Fruit fly (Drosophila melanogaster): ENCODE data around the gene CG11095.

The CG11095 gene

dm6 chrX:13840075-13840474 lies 28.6 kb downstream of the CG11095 start:
- no peak for TF ChIP-seq CG8301 (tag; optimal IDR thresholded peaks at IDR 0.05)
- TF ChIP-seq CG17806 (tag; optimal IDR thresholded peaks at IDR 0.05) = no peak
- TF ChIP-seq CG10348 (GFP tag; IDR thresholded peaks at IDR 0.05) = no peak
- no peak for TF ChIP-seq CG12605 (GFP tag; IDR thresholded peaks at IDR 0.05)
- TF ChIP-seq gl (tag; optimal IDR thresholded peaks at IDR 0.05) = no peak
- TF ChIP-seq Pif1B (GFP tag; optimal IDR thresholded peaks at IDR 0.05) = no peak
- no peak for TF ChIP-seq D1 (tag; optimal IDR thresholded peaks at IDR 0.05)
- peak; percentile 48; the same call in 1 of the 2 replicates for TF ChIP-seq Ets98B (GFP tag; IDR thresholded peaks at IDR 0.05)
- 0 out of 3 replicates have a peak, but pooled peaks have one; percentile 39 for TF ChIP-seq CG4496 (GFP tag; IDR thresholded peaks at IDR 0.05)
- peak; percentile 44; the same call in 1 of the 2 replicates for TF ChIP-seq CG32121 (GFP tag; IDR thresholded peaks at IDR 0.05)
- TF ChIP-seq EcR (GFP tag; optimal IDR thresholded peaks at IDR 0.05) = no peak
- TF ChIP-seq fd96Ca (GFP tag; IDR thresholded peaks at IDR 0.05) = no peak
- TF ChIP-seq CG14655 (GFP tag; optimal IDR thresholded peaks at IDR 0.05) = no peak
- no peak for TF ChIP-seq CG13204 (GFP tag; optimal IDR thresholded peaks at IDR 0.05)

- no peak for TF ChIP-seq fd96Ca (GFP tag; IDR thresholded peaks at IDR 0.05)
- TF ChIP-seq CG4496 (GFP tag; IDR thresholded peaks at IDR 0.05) = 0 out of 3 replicates have a peak, but pooled peaks have one; percentile 23
- TF ChIP-seq CG15710 (tag; optimal IDR thresholded peaks at IDR 0.05) = no peak
- TF ChIP-seq CG10348 (GFP tag; IDR thresholded peaks at IDR 0.05) = no peak
- TF ChIP-seq Pif1A (GFP tag; optimal IDR thresholded peaks at IDR 0.05) = no peak
- TF ChIP-seq CG13204 (GFP tag; optimal IDR thresholded peaks at IDR 0.05) = no peak
- TF ChIP-seq CG32121 (GFP tag; IDR thresholded peaks at IDR 0.05) = 0 out of 2 replicates have a peak, but pooled peaks have one; percentile 11
- no peak for TF ChIP-seq CG14655 (GFP tag; optimal IDR thresholded peaks at IDR 0.05)
- no peak for TF ChIP-seq CG9948 (tag; optimal IDR thresholded peaks at IDR 0.05)
Measured at dm6 chrX:13843487-13843886, 32.0 kb downstream of the CG11095 start.

dm6 chrX:13844317-13844886 lies 32.9 kb downstream of the CG11095 start:
- TF ChIP-seq CG4496 (GFP tag; IDR thresholded peaks at IDR 0.05) = peak; percentile 50; the same call in 1 of the 3 replicates
- no peak for TF ChIP-seq rn (GFP tag; IDR thresholded peaks at IDR 0.05)
- TF ChIP-seq CG8159 (tag; optimal IDR thresholded peaks at IDR 0.05) = peak; percentile 9
- no peak for TF ChIP-seq CG34367 (tag; optimal IDR thresholded peaks at IDR 0.05)
- no peak for TF ChIP-seq CG13204 (GFP tag; optimal IDR thresholded peaks at IDR 0.05)
- 0 out of 2 replicates have a peak, but pooled peaks have one; percentile 20 for TF ChIP-seq Ets98B (GFP tag; IDR thresholded peaks at IDR 0.05)
- TF ChIP-seq CG12605 (GFP tag; IDR thresholded peaks at IDR 0.05) = no peak
- peak; percentile 21; the same call in 1 of the 2 replicates for TF ChIP-seq CG32121 (GFP tag; IDR thresholded peaks at IDR 0.05)
- peak; percentile 1 for TF ChIP-seq CG15710 (tag; optimal IDR thresholded peaks at IDR 0.05)
- no peak for TF ChIP-seq CG8301 (tag; optimal IDR thresholded peaks at IDR 0.05)
- TF ChIP-seq Snoo (tag; optimal IDR thresholded peaks at IDR 0.05) = no peak
- no peak for TF ChIP-seq CG17806 (tag; optimal IDR thresholded peaks at IDR 0.05)
- TF ChIP-seq CG10348 (GFP tag; IDR thresholded peaks at IDR 0.05) = no peak
- no peak for TF ChIP-seq Pif1A (GFP tag; optimal IDR thresholded peaks at IDR 0.05)
- no peak for TF ChIP-seq gl (tag; optimal IDR thresholded peaks at IDR 0.05)
- TF ChIP-seq CG9948 (tag; optimal IDR thresholded peaks at IDR 0.05) = no peak
- no peak for TF ChIP-seq fd96Ca (GFP tag; IDR thresholded peaks at IDR 0.05)
- TF ChIP-seq CG14655 (GFP tag; optimal IDR thresholded peaks at IDR 0.05) = no peak
- no peak for TF ChIP-seq D1 (tag; optimal IDR thresholded peaks at IDR 0.05)
- TF ChIP-seq Pif1B (GFP tag; optimal IDR thresholded peaks at IDR 0.05) = no peak
- TF ChIP-seq EcR (GFP tag; optimal IDR thresholded peaks at IDR 0.05) = peak; percentile 74

dm6 chrX:13845728-13846127 lies 34.2 kb downstream of the CG11095 start, which contains the start of gene AMPdeam:
Gene AMPdeam, minus strand, starts transcription at chrX:13845866.
- TF ChIP-seq CG34367 (tag; optimal IDR thresholded peaks at IDR 0.05) (no peak), D1 (tag; optimal IDR thresholded peaks at IDR 0.05) (no peak), CG8159 (tag; optimal IDR thresholded peaks at IDR 0.05) (peak; percentile 10), CG4496 (GFP tag; IDR thresholded peaks at IDR 0.05) (peak; percentile 49; the same call in 2 of the 3 replicates), rn (GFP tag; IDR thresholded peaks at IDR 0.05) (no peak), CG10348 (GFP tag; IDR thresholded peaks at IDR 0.05) (no peak), Snoo (tag; optimal IDR thresholded peaks at IDR 0.05) (no peak), fd96Ca (GFP tag; IDR thresholded peaks at IDR 0.05) (no peak)

All from whole organism, pupa.